Fruit fly (Drosophila melanogaster) whole organism, embryonic: ENCODE results near the gene CG14110.

Experiments used
- Abd-B ChIP-seq: fragments of 200-800 bp; sonication (Bioruptor generic); optimal IDR thresholded peaks from 2 replicates; lab custom pipeline; 2018; ENCODE audit warnings: missing biosample characterization, mild to moderate bottlenecking, missing genetic modification characterization, moderate library complexity
- Ada2b ChIP-seq: fragments of 200-800 bp; sonication (Bioruptor generic); IDR thresholded peaks from 2 replicates; pipeline ENCODE4 v1.3.6; 2022; ENCODE audit warnings: missing biosample characterization, missing genetic modification characterization
- Adf1 ChIP-seq: fragments of 200-800 bp; sonication (Bioruptor generic); IDR thresholded peaks from 2 replicates; pipeline ENCODE4 v1.3.6; 2022; ENCODE audit warnings: missing biosample characterization, missing genetic modification characterization
- B-H1 ChIP-seq: fragments of 200-800 bp; sonication (Bioruptor generic); IDR thresholded peaks from 3 replicates; pipeline ENCODE4 v1.3.6; 2022; ENCODE audit warnings: missing biosample characterization, missing genetic modification characterization
- CG1024 ChIP-seq: fragments of 200-800 bp; sonication (Bioruptor generic); IDR thresholded peaks from 2 replicates; pipeline ENCODE4 v1.3.6; 2022; ENCODE audit warnings: missing biosample characterization, missing genetic modification characterization
- CG11093 ChIP-seq: fragments of 200-800 bp; sonication (Bioruptor generic); IDR thresholded peaks from 3 replicates; pipeline ENCODE4 v1.3.6; 2022; ENCODE audit warnings: missing biosample characterization, missing genetic modification characterization
- CG11456 ChIP-seq: fragments of 200-800 bp; sonication (Bioruptor generic); IDR thresholded peaks from 3 replicates; pipeline ENCODE4 v1.3.6; 2022; ENCODE audit warnings: missing biosample characterization, missing genetic modification characterization
- CG12155 ChIP-seq: fragments of 200-800 bp; sonication (Bioruptor generic); optimal IDR thresholded peaks from 3 replicates; lab custom pipeline; 2016; ENCODE audit warnings: missing biosample characterization, missing genetic modification characterization
- CG12659 ChIP-seq: fragments of 200-800 bp; sonication (Bioruptor generic); optimal IDR thresholded peaks from 3 replicates; lab custom pipeline; 2017; ENCODE audit warnings: mild to moderate bottlenecking, missing biosample characterization, missing genetic modification reagents, missing genetic modification characterization
- CG12942 ChIP-seq: fragments of 200-800 bp; sonication (Bioruptor generic); optimal IDR thresholded peaks from 3 replicates; lab custom pipeline; 2016; ENCODE audit warnings: missing biosample characterization, missing genetic modification characterization
- CG13624 ChIP-seq: fragments of 200-800 bp; sonication (Bioruptor generic); optimal IDR thresholded peaks from 2 replicates; lab custom pipeline; 2016; ENCODE audit warnings: missing biosample characterization, missing genetic modification characterization
- CG14667 ChIP-seq: fragments of 200-800 bp; sonication (Bioruptor generic); IDR thresholded peaks from 2 replicates; pipeline ENCODE4 v1.3.6; 2022; ENCODE audit warnings: missing biosample characterization, missing genetic modification characterization
- CG16779 ChIP-seq: fragments of 200-800 bp; sonication (Bioruptor generic); IDR thresholded peaks from 2 replicates; pipeline ENCODE4 v1.3.6; 2022; ENCODE audit warnings: missing biosample characterization, missing genetic modification characterization
- CG17802 ChIP-seq: fragments of 200-800 bp; sonication (Bioruptor generic); optimal IDR thresholded peaks from 2 replicates; lab custom pipeline; 2018; ENCODE audit warnings: missing biosample characterization, mild to moderate bottlenecking, missing genetic modification characterization, moderate library complexity
- CG17829 ChIP-seq: fragments of 200-800 bp; optimal IDR thresholded peaks from 2 replicates; lab custom pipeline; 2019; ENCODE audit warnings: missing biosample characterization, mild to moderate bottlenecking, missing genetic modification characterization, moderate library complexity
- CG18262 ChIP-seq: fragments of 200-800 bp; optimal IDR thresholded peaks from 3 replicates; lab custom pipeline; 2019; ENCODE audit warnings: missing biosample characterization, mild to moderate bottlenecking, missing genetic modification characterization, moderate library complexity
- CG30020 ChIP-seq: fragments of 200-800 bp; optimal IDR thresholded peaks from 2 replicates; lab custom pipeline; 2019; ENCODE audit warnings: missing biosample characterization, mild to moderate bottlenecking, missing genetic modification characterization, moderate library complexity
- CG3281 ChIP-seq: fragments of 200-800 bp; sonication (Bioruptor generic); optimal IDR thresholded peaks from 3 replicates; lab custom pipeline; 2017; ENCODE audit warnings: missing biosample characterization, mild to moderate bottlenecking, missing genetic modification characterization
- CG3726 ChIP-seq: fragments of 200-800 bp; sonication (Bioruptor generic); IDR thresholded peaks from 3 replicates; pipeline ENCODE4, ENCODE4 v1.3.6; 2022; ENCODE audit warnings: missing biosample characterization, missing genetic modification characterization
- CG4282 ChIP-seq: fragments of 200-800 bp; sonication (Bioruptor generic); optimal IDR thresholded peaks from 2 replicates; lab custom pipeline; 2016; ENCODE audit warnings: missing biosample characterization, missing genetic modification characterization
- CG43689 ChIP-seq: fragments of 200-800 bp; sonication (Bioruptor generic); IDR thresholded peaks from 2 replicates; pipeline ENCODE4 v1.3.6; 2022; ENCODE audit warnings: missing biosample characterization, missing genetic modification characterization
- CG7963 ChIP-seq: fragments of 200-800 bp; sonication (Bioruptor generic); IDR thresholded peaks from 3 replicates; pipeline ENCODE4 v1.3.6; 2022; ENCODE audit warnings: missing biosample characterization, missing genetic modification characterization; ENCODE audit not compliant: partially characterized antibody
- Elba2 ChIP-seq: fragments of 200-800 bp; sonication (Bioruptor generic); optimal IDR thresholded peaks from 3 replicates; lab custom pipeline; 2016; ENCODE audit warnings: missing biosample characterization, missing genetic modification characterization
- Hey ChIP-seq: fragments of 200-800 bp; sonication (Bioruptor generic); optimal IDR thresholded peaks from 3 replicates; lab custom pipeline; 2018; ENCODE audit warnings: missing biosample characterization, mild to moderate bottlenecking, missing genetic modification characterization
- Hmr ChIP-seq: fragments of 200-800 bp; sonication (Bioruptor generic); optimal IDR thresholded peaks from 3 replicates; lab custom pipeline; 2017; ENCODE audit warnings: mild to moderate bottlenecking, missing biosample characterization, missing genetic modification reagents, missing genetic modification characterization
- Nf-YA ChIP-seq: fragments of 200-800 bp; sonication (Bioruptor generic); IDR thresholded peaks from 2 replicates; pipeline ENCODE4 v1.3.6; 2022; ENCODE audit warnings: missing biosample characterization, missing genetic modification characterization
- Optix ChIP-seq: fragments of 200-800 bp; sonication (Bioruptor generic); IDR thresholded peaks from 3 replicates; pipeline ENCODE4 v1.3.6; 2022; ENCODE audit warnings: missing biosample characterization, missing genetic modification characterization
- PHDP ChIP-seq: fragments of 200-800 bp; sonication (Bioruptor generic); optimal IDR thresholded peaks from 3 replicates; lab custom pipeline; 2018; ENCODE audit warnings: missing biosample characterization, mild to moderate bottlenecking, missing genetic modification characterization, moderate library complexity
- Ptx1 ChIP-seq: fragments of 200-800 bp; sonication (Bioruptor generic); IDR thresholded peaks from 2 replicates; pipeline ENCODE4 v1.3.6; 2022; ENCODE audit warnings: missing biosample characterization, missing genetic modification characterization
- Usf ChIP-seq: fragments of 200-800 bp; sonication (Bioruptor generic); optimal IDR thresholded peaks from 2 replicates; lab custom pipeline; 2017; ENCODE audit warnings: missing genotype, missing biosample characterization, missing genetic modification characterization
- corto ChIP-seq: fragments of 200-800 bp; sonication (Bioruptor generic); optimal IDR thresholded peaks from 2 replicates; lab custom pipeline; 2016; ENCODE audit warnings: missing biosample characterization, mild to moderate bottlenecking, missing genetic modification characterization, moderate library complexity
- da ChIP-seq: fragments of 200-800 bp; sonication (Bioruptor generic); optimal IDR thresholded peaks from 2 replicates; lab custom pipeline; 2016; ENCODE audit warnings: missing biosample characterization, missing genetic modification characterization
- dysf ChIP-seq: fragments of 200-800 bp; sonication (Bioruptor generic); IDR thresholded peaks from 3 replicates; pipeline ENCODE4 v1.3.6; 2022; ENCODE audit warnings: missing biosample characterization, missing genetic modification characterization
- emc ChIP-seq: fragments of 200-800 bp; sonication (Bioruptor generic); optimal IDR thresholded peaks from 2 replicates; lab custom pipeline; 2016; ENCODE audit warnings: missing biosample characterization, missing genetic modification characterization
- fru ChIP-seq: fragments of >200 bp; optimal IDR thresholded peaks from 2 replicates; lab custom pipeline; 2017
- gsb-n ChIP-seq: fragments of 200-800 bp; sonication (Bioruptor generic); optimal IDR thresholded peaks from 3 replicates; lab custom pipeline; 2018; ENCODE audit warnings: missing biosample characterization, mild to moderate bottlenecking, missing genetic modification characterization
- ham ChIP-seq: fragments of 200-800 bp; sonication (Bioruptor generic); IDR thresholded peaks from 2 replicates; pipeline ENCODE4 v1.3.6; 2022; ENCODE audit warnings: missing biosample characterization, missing genetic modification characterization
- hth ChIP-seq: fragments of >200 bp; optimal IDR thresholded peaks from 2 replicates; lab custom pipeline; 2017; ENCODE audit warnings: inconsistent platforms
- ind ChIP-seq: fragments of 200-800 bp; sonication (Bioruptor generic); optimal IDR thresholded peaks from 3 replicates; lab custom pipeline; 2016; ENCODE audit warnings: missing biosample characterization, missing genetic modification characterization
- jing ChIP-seq: fragments of 200-800 bp; sonication (Bioruptor generic); optimal IDR thresholded peaks from 2 replicates; lab custom pipeline; 2018; ENCODE audit warnings: missing biosample characterization, mild to moderate bottlenecking, missing genetic modification characterization
- lbe ChIP-seq: fragments of 200-800 bp; sonication (Bioruptor generic); optimal IDR thresholded peaks from 2 replicates; lab custom pipeline; 2016; ENCODE audit warnings: missing biosample characterization, mild to moderate bottlenecking, missing genetic modification characterization
- lmd ChIP-seq: fragments of 200-800 bp; sonication (Bioruptor generic); IDR thresholded peaks from 2 replicates; pipeline ENCODE4 v1.3.6; 2022; ENCODE audit warnings: missing biosample characterization, missing genetic modification characterization
- luna ChIP-seq: fragments of 200-800 bp; sonication (Bioruptor generic); optimal IDR thresholded peaks from 2 replicates; lab custom pipeline; 2016; ENCODE audit warnings: missing biosample characterization, missing genetic modification characterization
- nom ChIP-seq: fragments of 200-800 bp; sonication (Bioruptor generic); optimal IDR thresholded peaks from 2 replicates; lab custom pipeline; 2017; ENCODE audit warnings: missing biosample characterization, missing genetic modification characterization, mild to moderate bottlenecking, moderate library complexity, missing genetic modification reagents
- otp ChIP-seq: fragments of 200-800 bp; sonication (Bioruptor generic); IDR thresholded peaks from 3 replicates; pipeline ENCODE4, ENCODE4 v1.3.6; 2022; ENCODE audit warnings: missing biosample characterization, missing genetic modification characterization
- shn ChIP-seq: fragments of 200-800 bp; sonication (Bioruptor generic); optimal IDR thresholded peaks from 3 replicates; lab custom pipeline; 2016; ENCODE audit warnings: missing biosample characterization, missing genetic modification characterization
- slbo ChIP-seq: fragments of 200-800 bp; sonication (Bioruptor generic); IDR thresholded peaks from 2 replicates; pipeline ENCODE4 v1.3.6; 2022; ENCODE audit warnings: missing biosample characterization, missing genetic modification characterization
- slou ChIP-seq: fragments of 200-800 bp; sonication (Bioruptor generic); optimal IDR thresholded peaks from 3 replicates; lab custom pipeline; 2016; ENCODE audit warnings: missing biosample characterization, missing genetic modification characterization
- slp2 ChIP-seq: fragments of 200-800 bp; sonication (Bioruptor generic); optimal IDR thresholded peaks from 2 replicates; lab custom pipeline; 2016; ENCODE audit warnings: missing biosample characterization, missing genetic modification characterization
- sob ChIP-seq: fragments of 200-800 bp; sonication (Bioruptor generic); IDR thresholded peaks from 2 replicates; pipeline ENCODE4 v1.3.6; 2022; ENCODE audit warnings: missing biosample characterization, missing genetic modification characterization
- ttk ChIP-seq: fragments of 200-800 bp; sonication (Bioruptor generic); IDR thresholded peaks from 2 replicates; pipeline ENCODE4 v2.1.2; 2022; ENCODE audit warnings: missing biosample characterization, missing genetic modification characterization
- tup ChIP-seq: fragments of 200-800 bp; sonication (Bioruptor generic); optimal IDR thresholded peaks from 2 replicates; lab custom pipeline; 2016; ENCODE audit warnings: missing biosample characterization, mild to moderate bottlenecking, missing genetic modification characterization, moderate library complexity
- wor ChIP-seq: fragments of 200-800 bp; sonication (Bioruptor generic); IDR thresholded peaks from 2 replicates; pipeline ENCODE4 v1.3.6; 2022; ENCODE audit warnings: missing biosample characterization, missing genetic modification characterization
- zfh1 ChIP-seq: fragments of 200-800 bp; sonication (Bioruptor generic); IDR thresholded peaks from 3 replicates; pipeline ENCODE4 v1.3.6; 2022; ENCODE audit warnings: missing biosample characterization, missing genetic modification characterization

CG14110 gene

DNA sequence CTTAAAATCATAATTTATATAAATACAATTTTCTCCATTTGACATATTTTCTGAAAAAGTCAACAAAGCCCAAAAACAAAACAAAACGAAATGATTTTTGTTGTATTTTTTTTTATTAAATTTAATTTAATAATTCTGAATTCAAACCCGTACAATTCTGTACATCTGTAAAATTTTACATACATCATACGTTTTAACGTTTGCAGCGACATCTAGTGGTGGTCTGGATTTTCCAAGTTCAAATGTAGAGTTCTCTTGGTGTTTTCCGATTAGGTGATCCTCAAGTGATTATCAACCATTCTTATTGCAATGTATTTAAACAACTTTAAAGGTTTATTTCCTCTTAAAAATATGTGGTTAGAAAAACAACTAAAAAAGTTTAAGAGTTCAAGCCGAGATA lies 26.4 kb downstream of the CG14110 start (continued):
- no peak for TF ChIP-seq Nf-YA
- TF ChIP-seq B-H1 (GFP tag; lab: Robert Waterston, UW), result no peak
- no peak for TF ChIP-seq ttk (GFP tag; lab: Robert Waterston, UW)
- TF ChIP-seq CG7963 (GFP tag; lab: Robert Waterston, UW), result no peak
- TF ChIP-seq CG17829 (tag; lab: Kevin White, UChicago), result peak; percentile 73
- TF ChIP-seq Elba2 (GFP tag; lab: Kevin White, UChicago), result peak; percentile 97
- no peak for TF ChIP-seq CG16779 (GFP tag; lab: Robert Waterston, UW)
- TF ChIP-seq CG12942, result no peak
- no peak for TF ChIP-seq tup (GFP tag; lab: Kevin White, UChicago)
- TF ChIP-seq CG17802, result no peak
- TF ChIP-seq PHDP (tag; lab: Kevin White, UChicago), result peak; percentile 13
- no peak for TF ChIP-seq CG4282 (GFP tag; lab: Kevin White, UChicago)
- no peak for TF ChIP-seq corto (GFP tag; lab: Kevin White, UChicago)
- no peak for TF ChIP-seq lbe
- peak; percentile 27 for TF ChIP-seq Hmr
- no peak for TF ChIP-seq CG30020 (tag; lab: Kevin White, UChicago)
- TF ChIP-seq CG12155, result no peak
- TF ChIP-seq shn (GFP tag; lab: Kevin White, UChicago), result no peak
- no peak for TF ChIP-seq hth (lab: Kevin White, UChicago)
- no peak for TF ChIP-seq slp2
- no peak for TF ChIP-seq slou (GFP tag; lab: Kevin White, UChicago)
- 0 out of 2 replicates have a peak, but pooled peaks have one; percentile 20 for TF ChIP-seq Ptx1 (GFP tag; lab: Robert Waterston, UW)
- no peak for TF ChIP-seq CG13624 (GFP tag; lab: Kevin White, UChicago)
- no peak for TF ChIP-seq Usf (GFP tag; lab: Kevin White, UChicago)
- TF ChIP-seq sob (GFP tag; lab: Robert Waterston, UW), result no peak
- no peak for TF ChIP-seq Hey (tag; lab: Kevin White, UChicago)
- no peak for TF ChIP-seq Optix
- TF ChIP-seq nom (GFP tag; lab: Kevin White, UChicago), result no peak
- TF ChIP-seq CG3281 (GFP tag; lab: Kevin White, UChicago), result no peak
- TF ChIP-seq Abd-B (GFP tag; lab: Kevin White, UChicago), result no peak
- TF ChIP-seq CG11456 (GFP tag; lab: Robert Waterston, UW), result peak; percentile 83
- no peak; the same call in 1 of the 2 replicates for TF ChIP-seq lmd
- TF ChIP-seq CG43689, result no peak
- TF ChIP-seq CG14667, result no peak
- peak; percentile 6 for TF ChIP-seq jing (GFP tag; lab: Kevin White, UChicago)
- TF ChIP-seq CG11093 (GFP tag; lab: Robert Waterston, UW), result no peak
- TF ChIP-seq CG1024, result no peak
- peak; percentile 33 for TF ChIP-seq ind (GFP tag; lab: Kevin White, UChicago)
- no peak for TF ChIP-seq luna (GFP tag; lab: Kevin White, UChicago)
- TF ChIP-seq zfh1, result peak; percentile 15; the same call in 1 of the 3 replicates
- TF ChIP-seq Ada2b (GFP tag; lab: Robert Waterston, UW), result no peak
- no peak for TF ChIP-seq CG12659 (GFP tag; lab: Kevin White, UChicago)
- peak; percentile 37 for TF ChIP-seq CG18262 (tag; lab: Kevin White, UChicago)
- TF ChIP-seq CG3726 (GFP tag; lab: Robert Waterston, UW), result no peak
- peak; percentile 64; the same call in 1 of the 2 replicates for TF ChIP-seq slbo (GFP tag; lab: Robert Waterston, UW)
- no peak for TF ChIP-seq ham
- TF ChIP-seq fru (lab: Kevin White, UChicago), result no peak
- TF ChIP-seq dysf, result no peak
- TF ChIP-seq emc, result no peak
- no peak for TF ChIP-seq Adf1 (GFP tag; lab: Robert Waterston, UW)
- TF ChIP-seq otp, result no peak
- no peak for TF ChIP-seq gsb-n (tag; lab: Kevin White, UChicago)
- TF ChIP-seq wor (GFP tag; lab: Robert Waterston, UW), result no peak
- TF ChIP-seq da, result no peak
